Fruit fly (Drosophila melanogaster) whole organism, embryonic: ENCODE data around the gene Dbx.

Experiments
- CG11456 ChIP-seq: fragments of 200-800 bp; sonication (Bioruptor generic); IDR thresholded peaks from 3 replicates; pipeline ENCODE4 v1.3.6; 2022; ENCODE audit warnings: missing biosample characterization, missing genetic modification characterization
- CG11695 ChIP-seq: fragments of 200-800 bp; sonication (Bioruptor generic); IDR thresholded peaks from 3 replicates; pipeline ENCODE4 v1.3.6; 2022; ENCODE audit warnings: missing biosample characterization, missing genetic modification characterization
- CG12236 ChIP-seq: fragments of 200-800 bp; sonication (Bioruptor generic); optimal IDR thresholded peaks from 2 replicates; lab custom pipeline; 2016; ENCODE audit warnings: missing biosample characterization, missing genetic modification characterization
- CG12744 ChIP-seq: fragments of 200-800 bp; sonication (Bioruptor generic); optimal IDR thresholded peaks from 2 replicates; lab custom pipeline; 2016; ENCODE audit warnings: missing biosample characterization, missing genetic modification characterization
- CG12942 ChIP-seq: fragments of 200-800 bp; sonication (Bioruptor generic); optimal IDR thresholded peaks from 3 replicates; lab custom pipeline; 2016; ENCODE audit warnings: missing biosample characterization, missing genetic modification characterization
- CG14441 ChIP-seq: fragments of 200-800 bp; sonication (Bioruptor generic); IDR thresholded peaks from 2 replicates; pipeline ENCODE4 v1.3.6; 2022; ENCODE audit warnings: missing biosample characterization, missing genetic modification characterization
- CG14667 ChIP-seq: fragments of 200-800 bp; sonication (Bioruptor generic); IDR thresholded peaks from 2 replicates; pipeline ENCODE4 v1.3.6; 2022; ENCODE audit warnings: missing biosample characterization, missing genetic modification characterization
- CG14860 ChIP-seq: fragments of 200-800 bp; sonication (Bioruptor generic); IDR thresholded peaks from 3 replicates; pipeline ENCODE4 v1.3.6; 2022; ENCODE audit warnings: missing biosample characterization, missing genetic modification characterization; ENCODE audit not compliant: partially characterized antibody
- CG17802 ChIP-seq: fragments of 200-800 bp; sonication (Bioruptor generic); optimal IDR thresholded peaks from 2 replicates; lab custom pipeline; 2018; ENCODE audit warnings: missing biosample characterization, mild to moderate bottlenecking, missing genetic modification characterization, moderate library complexity
- CG18476 ChIP-seq: fragments of 200-800 bp; sonication (Bioruptor generic); optimal IDR thresholded peaks from 2 replicates; lab custom pipeline; 2016; ENCODE audit warnings: missing biosample characterization, mild to moderate bottlenecking, missing genetic modification characterization
- CG2889 ChIP-seq: fragments of 200-800 bp; sonication (Bioruptor generic); IDR thresholded peaks from 3 replicates; pipeline ENCODE4 v1.3.6; 2022; ENCODE audit warnings: missing biosample characterization, missing genetic modification characterization
- CG30403 ChIP-seq: fragments of 200-800 bp; sonication (Bioruptor generic); optimal IDR thresholded peaks from 3 replicates; lab custom pipeline; 2016; ENCODE audit warnings: missing biosample characterization, missing genetic modification characterization
- CG4282 ChIP-seq: fragments of 200-800 bp; sonication (Bioruptor generic); optimal IDR thresholded peaks from 2 replicates; lab custom pipeline; 2016; ENCODE audit warnings: missing biosample characterization, missing genetic modification characterization
- CG4360 ChIP-seq: fragments of 200-800 bp; sonication (Bioruptor generic); IDR thresholded peaks from 2 replicates; pipeline ENCODE4 v1.3.6; 2022; ENCODE audit warnings: missing biosample characterization, missing genetic modification characterization
- CG4707 ChIP-seq: fragments of 200-800 bp; sonication (Bioruptor generic); optimal IDR thresholded peaks from 2 replicates; lab custom pipeline; 2018; ENCODE audit warnings: missing biosample characterization, mild to moderate bottlenecking, missing genetic modification characterization, moderate library complexity
- CG7745 ChIP-seq: fragments of 200-800 bp; sonication (Bioruptor generic); optimal IDR thresholded peaks from 2 replicates; lab custom pipeline; 2018; ENCODE audit warnings: missing biosample characterization, mild to moderate bottlenecking, missing genetic modification characterization, moderate library complexity
- CG8281 ChIP-seq: fragments of 200-800 bp; sonication (Bioruptor generic); optimal IDR thresholded peaks from 2 replicates; lab custom pipeline; 2018; ENCODE audit warnings: missing biosample characterization, mild to moderate bottlenecking, missing genetic modification characterization, moderate library complexity
- D ChIP-seq, 2 experiments: fragments of 200-800 bp in 1 of 2; fragments of >200 bp in 1 of 2; sonication (Bioruptor generic) in 1 of 2; optimal IDR thresholded peaks; 2 replicates in 1 of 2; 3 replicates in 1 of 2; lab custom pipeline; 2017; ENCODE audit warnings: mild to moderate bottlenecking in 1 of 2, missing biosample characterization in 1 of 2, missing genetic modification characterization in 1 of 2, missing genetic modification reagents in 1 of 2
- Doc2 ChIP-seq: fragments of 200-800 bp; sonication (Bioruptor generic); IDR thresholded peaks from 2 replicates; pipeline ENCODE4 v1.3.6; 2022; ENCODE audit warnings: missing biosample characterization, missing genetic modification characterization
- Dref ChIP-seq: fragments of 200-800 bp; sonication (Bioruptor generic); IDR thresholded peaks from 2 replicates; pipeline ENCODE4 v1.3.6; 2022; ENCODE audit warnings: missing biosample characterization, missing genetic modification characterization
- Hmx ChIP-seq: fragments of 200-800 bp; sonication (Bioruptor generic); optimal IDR thresholded peaks from 2 replicates; lab custom pipeline; 2016; ENCODE audit warnings: missing biosample characterization, missing genetic modification characterization
- Lim3 ChIP-seq: fragments of 200-800 bp; sonication (Bioruptor generic); IDR thresholded peaks from 2 replicates; pipeline ENCODE4 v1.3.6; 2022; ENCODE audit warnings: missing biosample characterization, missing genetic modification characterization
- Myb ChIP-seq: fragments of 200-800 bp; sonication (Bioruptor generic); optimal IDR thresholded peaks from 2 replicates; lab custom pipeline; 2016; ENCODE audit warnings: missing biosample characterization, missing genetic modification characterization
- Side ChIP-seq: fragments of 200-800 bp; sonication (Bioruptor generic); optimal IDR thresholded peaks from 2 replicates; lab custom pipeline; 2016; ENCODE audit warnings: missing biosample characterization, missing genetic modification characterization
- Six4 ChIP-seq: fragments of 200-800 bp; sonication (Bioruptor generic); optimal IDR thresholded peaks from 2 replicates; lab custom pipeline; 2016; ENCODE audit warnings: missing biosample characterization, missing genetic modification characterization
- az2 ChIP-seq: fragments of 200-800 bp; sonication (Bioruptor generic); optimal IDR thresholded peaks from 3 replicates; lab custom pipeline; 2016; ENCODE audit warnings: missing biosample characterization, missing genetic modification characterization
- bsh ChIP-seq, 2 experiments: fragments of 200-800 bp; sonication (Bioruptor generic); optimal IDR thresholded peaks; 2 replicates each; lab custom pipeline; 2017 to 2018; ENCODE audit warnings: mild to moderate bottlenecking in 2 of 2, missing biosample characterization in 2 of 2, missing genetic modification characterization in 2 of 2, moderate library complexity in 1 of 2
- cato ChIP-seq: fragments of 200-800 bp; sonication (Bioruptor generic); optimal IDR thresholded peaks from 2 replicates; lab custom pipeline; 2016; ENCODE audit warnings: missing biosample characterization, missing genetic modification characterization, borderline replicate concordance
- cg ChIP-seq: fragments of 200-800 bp; sonication (Bioruptor generic); optimal IDR thresholded peaks from 3 replicates; lab custom pipeline; 2019; ENCODE audit warnings: missing biosample characterization, mild to moderate bottlenecking, missing genetic modification characterization, moderate library complexity
- chinmo ChIP-seq: fragments of 200-800 bp; sonication (Bioruptor generic); IDR thresholded peaks from 4 replicates; pipeline ENCODE4 v1.3.6; 2022; ENCODE audit warnings: missing biosample characterization, missing genetic modification characterization; ENCODE audit not compliant: partially characterized antibody
- ewg ChIP-seq: fragments of 200-800 bp; sonication (Bioruptor generic); optimal IDR thresholded peaks from 3 replicates; lab custom pipeline; 2017; ENCODE audit warnings: mild to moderate bottlenecking, missing biosample characterization, missing genetic modification reagents, missing genetic modification characterization
- fd102C ChIP-seq: fragments of 200-800 bp; sonication (Bioruptor generic); optimal IDR thresholded peaks from 2 replicates; lab custom pipeline; 2018; ENCODE audit warnings: missing biosample characterization, mild to moderate bottlenecking, missing genetic modification characterization, moderate library complexity
- fd3F ChIP-seq: fragments of 200-800 bp; sonication (Bioruptor generic); optimal IDR thresholded peaks from 2 replicates; lab custom pipeline; 2018; ENCODE audit warnings: missing biosample characterization, mild to moderate bottlenecking, missing genetic modification characterization, moderate library complexity
- fd64A ChIP-seq: fragments of 200-800 bp; sonication (Bioruptor generic); optimal IDR thresholded peaks from 3 replicates; lab custom pipeline; 2018; ENCODE audit warnings: missing biosample characterization, mild to moderate bottlenecking, missing genetic modification characterization
- gsb ChIP-seq: fragments of 200-800 bp; sonication (Bioruptor generic); IDR thresholded peaks from 2 replicates; pipeline ENCODE4 v1.3.6; 2022; ENCODE audit warnings: missing biosample characterization, missing genetic modification characterization
- hbn ChIP-seq: fragments of 200-800 bp; sonication (Bioruptor generic); IDR thresholded peaks from 2 replicates; pipeline ENCODE4 v1.3.6; 2022; ENCODE audit warnings: missing biosample characterization, missing genetic modification characterization; ENCODE audit not compliant: partially characterized antibody
- hth ChIP-seq: fragments of >200 bp; optimal IDR thresholded peaks from 2 replicates; lab custom pipeline; 2017; ENCODE audit warnings: inconsistent platforms
- ken ChIP-seq: fragments of 200-800 bp; sonication (Bioruptor generic); IDR thresholded peaks from 3 replicates; pipeline ENCODE4 v1.3.6; 2022; ENCODE audit warnings: missing biosample characterization, missing genetic modification characterization
- maf-S ChIP-seq: fragments of 200-800 bp; sonication (Bioruptor generic); optimal IDR thresholded peaks from 2 replicates; lab custom pipeline; 2016; ENCODE audit warnings: missing biosample characterization, missing genetic modification characterization
- mld ChIP-seq: fragments of 200-800 bp; sonication (Bioruptor generic); IDR thresholded peaks from 3 replicates; pipeline ENCODE4 v1.3.6; 2022; ENCODE audit warnings: missing biosample characterization, missing genetic modification characterization; ENCODE audit not compliant: partially characterized antibody
- pfk ChIP-seq: fragments of 200-800 bp; sonication (Bioruptor generic); optimal IDR thresholded peaks from 2 replicates; lab custom pipeline; 2018; ENCODE audit warnings: missing biosample characterization, mild to moderate bottlenecking, missing genetic modification characterization, moderate library complexity
- row ChIP-seq: fragments of 200-800 bp; sonication (Bioruptor generic); IDR thresholded peaks from 3 replicates; pipeline ENCODE4 v1.3.6; 2022; ENCODE audit warnings: missing biosample characterization, missing genetic modification characterization
- sqz ChIP-seq: fragments of 200-800 bp; sonication (Bioruptor generic); optimal IDR thresholded peaks from 3 replicates; lab custom pipeline; 2018; ENCODE audit warnings: missing biosample characterization, mild to moderate bottlenecking, missing genetic modification characterization
- sr ChIP-seq: fragments of 200-800 bp; sonication (Bioruptor generic); IDR thresholded peaks from 3 replicates; pipeline ENCODE4 v1.3.6; 2022; ENCODE audit warnings: missing biosample characterization, missing genetic modification characterization
- trh ChIP-seq: fragments of 200-800 bp; sonication (Bioruptor generic); optimal IDR thresholded peaks from 2 replicates; lab custom pipeline; 2016; ENCODE audit warnings: missing biosample characterization, missing genetic modification characterization
- usp ChIP-seq: fragments of >200 bp; optimal IDR thresholded peaks from 2 replicates; lab custom pipeline; 2017; ENCODE audit warnings: missing biosample characterization, missing genetic modification characterization
- wek ChIP-seq: fragments of 200-800 bp; sonication (Bioruptor generic); optimal IDR thresholded peaks from 3 replicates; lab custom pipeline; 2018; ENCODE audit warnings: missing biosample characterization, mild to moderate bottlenecking, missing genetic modification characterization, moderate library complexity
- zen2 ChIP-seq: fragments of 200-800 bp; sonication (Bioruptor generic); IDR thresholded peaks from 3 replicates; pipeline ENCODE4 v1.3.6; 2022; ENCODE audit warnings: missing biosample characterization, missing genetic modification characterization; ENCODE audit not compliant: partially characterized antibody
- zf30C ChIP-seq: fragments of 200-800 bp; sonication (Bioruptor generic); optimal IDR thresholded peaks from 3 replicates; lab custom pipeline; 2018; ENCODE audit warnings: missing biosample characterization, mild to moderate bottlenecking, missing genetic modification characterization

The Dbx gene

dm6 chr3L:1969539-1970337 is 48.6 kb downstream of the Dbx start, which contains the start of gene CG1927 (continued):
- TF ChIP-seq Side (no peak), sqz (GFP tag; lab: Kevin White, UChicago) (peak; percentile 17), mld (no peak), Dref (GFP tag; lab: Robert Waterston, UW) (no peak), gsb (no peak), zen2 (GFP tag; lab: Robert Waterston, UW) (no peak), bsh (GFP tag; optimal IDR thresholded peaks at IDR 0.05; lab: Kevin White, UChicago) (no peak), CG8281 (tag; lab: Kevin White, UChicago) (no peak), maf-S (GFP tag; lab: Kevin White, UChicago) (no peak), cg (GFP tag; lab: Kevin White, UChicago) (peak; percentile 46), chinmo (peak; percentile 68; the same call in 1 of the 4 replicates), CG14860 (GFP tag; lab: Robert Waterston, UW) (no peak), CG14667 (GFP tag; lab: Robert Waterston, UW) (no peak), fd102C (GFP tag; lab: Kevin White, UChicago) (no peak), Lim3 (GFP tag; lab: Robert Waterston, UW) (no peak), CG11695 (no peak), ewg (no peak), CG17802 (tag; lab: Kevin White, UChicago) (no peak), CG12236 (GFP tag; lab: Kevin White, UChicago) (no peak), Hmx (GFP tag; lab: Kevin White, UChicago) (no peak), fd64A (no peak), pfk (no peak), hbn (GFP tag; lab: Robert Waterston, UW) (peak; percentile 19; the same call in 1 of the 2 replicates), usp (GFP tag; lab: Kevin White, UChicago) (no peak), Six4 (GFP tag; lab: Kevin White, UChicago) (no peak), CG4707 (GFP tag; lab: Kevin White, UChicago) (no peak), Myb (GFP tag; lab: Kevin White, UChicago) (peak; percentile 86), row (GFP tag; lab: Robert Waterston, UW) (no peak), cato (GFP tag; lab: Kevin White, UChicago) (no peak), Doc2 (GFP tag; lab: Robert Waterston, UW) (no peak), CG4360 (GFP tag; lab: Robert Waterston, UW) (no peak), CG11456 (no peak), CG12942 (GFP tag; lab: Kevin White, UChicago) (no peak), wek (GFP tag; lab: Kevin White, UChicago) (no peak), zf30C (GFP tag; lab: Kevin White, UChicago) (no peak), CG2889 (no peak), hth (no peak), fd3F (GFP tag; lab: Kevin White, UChicago) (no peak), CG30403 (no peak), CG4282 (no peak), CG18476 (GFP tag; lab: Kevin White, UChicago) (no peak), sr (no peak), trh (GFP tag; lab: Kevin White, UChicago) (no peak), CG14441 (no peak), az2 (GFP tag; lab: Kevin White, UChicago) (no peak), ken (GFP tag; lab: Robert Waterston, UW) (no peak), D (optimal IDR thresholded peaks at IDR 0.05; lab: Kevin White, UChicago) (no peak), D (GFP tag; optimal IDR thresholded peaks at IDR 0.05; lab: Kevin White, UChicago) (no peak), CG12744 (no peak), CG7745 (tag; lab: Kevin White, UChicago) (no peak)
